Worm (Caenorhabditis elegans) whole organism, dauer: ENCODE results near the gene srh-32.

Source experiments
- unc-62 ChIP-seq: sonication (generic microtip); optimal IDR thresholded peaks from 2 replicates; lab custom pipeline; 2017; ENCODE audit warnings: missing biosample characterization, missing genetic modification reagents, missing genetic modification characterization

The srh-32 gene

DNA sequence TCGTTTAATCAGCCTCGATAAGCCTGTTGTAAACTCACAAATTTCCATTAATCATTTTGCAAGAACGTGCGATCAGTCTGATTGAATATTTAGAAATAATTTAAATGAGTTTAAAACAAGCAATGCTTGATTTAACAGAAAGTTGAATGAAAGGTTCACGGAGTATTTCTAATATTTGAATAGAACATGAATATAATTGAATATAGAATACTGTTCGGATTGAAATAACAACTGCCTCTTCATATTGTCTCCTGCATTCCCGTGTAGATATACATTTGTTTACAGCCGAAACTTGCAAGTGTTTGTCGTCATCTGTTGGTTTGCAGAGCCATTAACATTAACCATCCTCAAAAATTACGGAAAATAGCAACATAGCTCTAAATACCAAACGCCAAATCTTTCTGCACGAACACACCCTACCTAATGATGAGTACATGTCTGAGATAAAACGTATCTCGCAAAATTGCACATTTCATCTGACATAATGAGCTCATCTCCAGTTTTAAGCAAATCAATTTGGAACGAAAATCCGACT, at the start of gene srh-32, which contains the start of gene Y26G10.5:
srh-32 (plus strand) TSS at position 485 of the 535 bp plus-strand sequence.
Y26G10.5 (minus strand) TSS at position 101 of the 535 bp plus-strand sequence.
- no peak for TF ChIP-seq unc-62 (GFP tag; lab: Kevin White, UChicago)

DNA sequence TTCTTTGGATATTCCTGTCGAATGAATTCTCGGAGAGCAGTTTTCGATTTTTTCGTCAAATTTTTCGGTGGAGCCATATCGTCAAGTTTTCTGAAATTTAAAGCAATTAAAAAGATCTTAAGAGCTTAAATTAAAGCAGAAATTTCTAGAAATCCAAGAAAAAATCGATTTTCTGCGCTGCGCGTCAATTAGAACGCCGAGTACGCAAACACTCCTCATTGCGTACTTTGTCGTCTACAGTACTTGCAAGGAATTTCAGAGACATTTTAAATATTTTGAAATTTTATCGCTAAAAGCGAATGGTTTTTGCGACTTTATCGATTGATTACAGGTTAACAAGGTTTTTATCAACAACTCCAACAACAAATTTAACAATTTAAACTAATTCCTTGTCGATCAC, 45.8 kb upstream of the srh-32 start:
- TF ChIP-seq unc-62 (GFP tag; lab: Kevin White, UChicago) = no peak

DNA sequence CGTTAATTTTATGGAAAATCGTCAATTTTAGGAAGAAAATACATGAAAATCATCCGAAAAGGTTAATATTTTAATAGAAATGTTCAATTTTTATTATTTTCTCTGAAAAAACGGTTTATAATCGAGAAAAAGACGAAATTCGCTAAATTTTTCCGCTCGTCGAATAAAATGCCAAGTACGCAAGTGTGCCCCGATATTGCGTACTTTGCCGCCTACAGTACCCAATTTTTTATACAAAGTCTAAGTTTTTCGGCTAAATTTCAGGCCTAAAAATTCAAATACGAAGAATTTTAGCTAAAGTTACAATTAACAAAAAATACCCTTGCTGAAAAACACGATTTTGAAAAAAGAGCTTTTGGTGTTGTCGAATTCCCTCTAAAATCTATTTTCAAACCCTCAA, 42.2 kb upstream of the srh-32 start:
- no peak for TF ChIP-seq unc-62 (GFP tag; lab: Kevin White, UChicago)

DNA sequence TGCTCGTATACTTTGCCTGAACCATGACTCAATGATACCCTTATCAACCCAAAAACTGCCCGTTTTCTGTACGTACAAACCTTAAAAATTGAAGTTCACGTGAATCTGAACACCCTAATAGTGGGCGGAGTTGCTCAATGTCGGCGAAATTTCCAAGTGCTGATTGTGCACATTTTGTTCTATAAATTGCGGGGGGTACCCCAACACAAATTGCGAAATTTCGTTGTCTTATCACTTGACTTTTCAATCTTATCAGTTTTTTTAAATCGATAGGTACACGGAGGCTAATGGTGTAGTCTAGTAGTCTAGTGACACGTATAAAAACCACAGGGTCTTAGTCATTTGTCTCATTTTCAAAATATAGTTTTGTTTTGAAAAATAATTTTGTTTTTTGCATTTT, 41.8 kb upstream of the srh-32 start, which contains the start of gene fbxa-108:
fbxa-108 (minus strand) TSS at position 158 of the 400 bp plus-strand sequence.
- no peak for TF ChIP-seq unc-62 (GFP tag; lab: Kevin White, UChicago)

DNA sequence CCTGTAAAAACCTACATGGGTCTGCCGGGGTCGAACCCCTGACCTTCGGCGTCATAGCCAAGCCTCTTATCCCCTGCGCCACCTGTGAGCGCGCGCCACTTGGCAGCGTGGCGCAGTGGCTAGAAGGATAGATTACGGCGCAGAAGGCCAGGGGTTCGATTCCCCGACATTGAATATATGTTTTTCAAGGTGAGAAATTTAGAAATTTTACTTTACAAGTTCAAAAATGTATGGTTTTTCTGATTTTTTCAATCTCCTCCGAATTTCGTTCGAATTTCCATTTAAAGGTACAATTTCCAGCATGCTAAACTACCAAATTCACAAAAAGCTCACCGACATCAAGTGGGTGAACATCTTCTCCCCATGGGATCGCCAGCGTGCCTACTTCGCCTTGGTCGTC, 41.0 kb upstream of the srh-32 start, which contains the start of gene dgat-2:
dgat-2 (plus strand) TSS at position 301 of the 400 bp plus-strand sequence.
- no peak for TF ChIP-seq unc-62 (GFP tag; lab: Kevin White, UChicago)

DNA sequence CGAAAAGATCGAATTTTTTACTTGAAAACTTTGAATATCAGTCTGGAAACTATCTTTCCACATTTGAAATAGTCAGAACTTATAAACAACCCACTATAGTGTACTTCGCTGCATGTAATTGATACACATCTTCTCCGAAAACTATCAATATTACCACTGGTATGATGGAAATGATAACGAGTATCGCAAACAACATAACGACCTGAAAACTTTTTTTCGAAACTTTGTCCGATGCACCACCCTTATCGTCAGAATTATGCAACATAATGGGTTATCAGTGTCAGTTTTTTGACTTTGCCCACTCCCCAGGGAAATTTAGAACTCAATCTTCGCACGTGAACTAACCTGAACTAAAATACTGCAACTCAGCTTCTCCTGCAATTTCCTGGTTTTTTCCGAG, 38.8 kb upstream of the srh-32 start:
- no peak for TF ChIP-seq unc-62 (GFP tag; lab: Kevin White, UChicago)

DNA sequence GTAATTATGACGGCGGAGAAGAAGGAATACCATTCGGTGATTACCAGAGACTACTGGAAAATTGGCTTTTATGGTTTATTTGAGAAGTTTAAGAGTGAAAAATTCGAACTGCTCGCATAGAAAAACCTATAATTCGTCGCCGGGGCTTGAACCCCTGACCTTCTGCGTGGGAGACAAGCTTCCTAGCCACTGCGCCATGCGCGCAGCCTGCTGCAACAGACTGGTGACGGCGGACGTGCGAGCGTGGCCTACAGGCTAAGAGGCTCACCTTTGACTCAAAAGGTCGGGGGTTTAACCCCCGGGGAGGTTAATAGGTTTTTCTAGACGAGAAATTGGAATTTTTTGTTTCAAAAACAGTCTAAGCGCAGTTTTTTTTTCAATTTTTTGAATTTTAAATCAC, 36.6 kb upstream of the srh-32 start:
- no peak for TF ChIP-seq unc-62 (GFP tag; lab: Kevin White, UChicago)

DNA sequence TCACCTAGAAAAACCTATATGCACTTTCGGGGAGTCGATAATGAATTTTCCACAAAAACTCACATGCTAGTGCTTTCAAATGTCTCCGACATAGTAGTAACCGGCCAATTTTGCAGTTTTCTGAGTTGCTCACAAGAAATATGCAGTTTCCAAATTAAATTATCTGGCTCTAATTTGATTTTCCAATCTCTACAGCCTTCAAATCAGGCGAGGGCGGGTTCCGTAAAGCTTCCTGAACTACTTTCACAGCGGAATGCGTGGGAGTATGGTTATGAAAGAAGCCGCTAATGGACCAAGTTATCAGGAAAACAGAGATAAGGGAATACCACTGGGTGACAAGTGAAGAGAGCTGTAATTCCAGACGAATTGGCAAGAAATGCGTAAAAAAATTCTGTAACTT, 35.1 kb upstream of the srh-32 start, which contains the start of gene F59A1.11:
F59A1.11 (minus strand) TSS at position 101 of the 400 bp plus-strand sequence.
- no peak for TF ChIP-seq unc-62 (GFP tag; lab: Kevin White, UChicago)

DNA sequence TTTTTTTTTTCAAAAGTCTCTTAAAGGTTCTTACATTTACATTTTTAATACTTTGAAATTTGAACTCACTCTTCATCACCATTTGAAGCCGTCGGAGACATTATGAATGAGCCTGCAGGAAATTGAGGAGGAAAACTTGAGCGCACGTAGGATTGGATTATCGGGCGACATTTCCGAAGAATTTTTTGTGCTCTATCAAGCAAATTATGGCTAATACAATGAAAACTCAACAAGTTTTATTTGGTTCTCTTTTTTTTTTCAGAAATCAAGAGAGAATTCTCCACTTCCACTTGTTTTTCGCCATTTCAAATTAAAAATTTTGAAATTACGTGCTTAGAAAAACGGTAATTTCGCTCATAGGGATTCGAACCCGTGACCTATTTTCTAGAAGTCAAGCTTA, 33.3 kb upstream of the srh-32 start, which contains the start of gene F59A1.12:
F59A1.12 (minus strand) TSS at position 101 of the 400 bp plus-strand sequence.
- no peak for TF ChIP-seq unc-62 (GFP tag; lab: Kevin White, UChicago)

DNA sequence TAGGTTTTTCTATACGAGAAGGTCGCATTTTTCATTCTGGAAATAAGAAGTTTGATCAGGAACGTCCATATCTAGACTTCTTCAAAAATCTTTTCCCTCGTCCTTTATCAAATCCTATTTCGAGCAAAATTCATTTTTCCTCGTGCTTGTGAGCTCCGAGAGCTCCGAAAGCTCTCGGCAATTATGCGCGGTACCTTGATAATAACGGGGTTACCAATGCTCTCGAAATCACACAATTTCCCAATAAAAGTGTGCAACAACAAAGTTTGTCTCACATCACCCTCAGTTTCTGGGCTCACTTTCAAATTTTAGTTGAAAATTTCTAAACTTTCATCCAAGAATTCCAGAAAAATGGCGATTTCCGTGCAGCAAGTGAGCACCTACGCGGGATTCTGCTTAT, 32.5 kb upstream of the srh-32 start, which contains the start of gene str-89:
str-89 (plus strand) TSS at position 301 of the 400 bp plus-strand sequence.
- TF ChIP-seq unc-62 (GFP tag; lab: Kevin White, UChicago) = no peak

DNA sequence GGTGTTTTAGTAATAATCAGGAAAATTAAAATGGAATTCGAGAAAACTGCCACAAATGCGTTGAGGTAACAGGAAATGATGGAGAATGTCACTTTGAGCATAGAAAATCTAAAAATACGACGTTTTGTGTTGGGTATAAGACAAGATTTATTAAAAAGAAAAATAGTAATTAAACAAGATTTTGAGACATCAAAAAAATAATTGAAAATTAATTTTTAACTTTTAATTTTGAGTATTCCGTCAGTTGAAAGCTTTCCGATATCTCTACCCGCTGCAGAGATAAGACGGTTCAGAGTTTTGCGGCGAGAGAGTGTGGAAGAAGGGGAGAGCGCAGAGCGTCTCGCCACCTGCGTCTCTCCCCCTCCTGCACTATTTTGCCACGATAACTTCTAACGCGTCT, 27.7 kb upstream of the srh-32 start, which contains the start of gene str-93:
str-93 (minus strand) TSS at position 101 of the 400 bp plus-strand sequence.
- no peak for TF ChIP-seq unc-62 (GFP tag; lab: Kevin White, UChicago)

DNA sequence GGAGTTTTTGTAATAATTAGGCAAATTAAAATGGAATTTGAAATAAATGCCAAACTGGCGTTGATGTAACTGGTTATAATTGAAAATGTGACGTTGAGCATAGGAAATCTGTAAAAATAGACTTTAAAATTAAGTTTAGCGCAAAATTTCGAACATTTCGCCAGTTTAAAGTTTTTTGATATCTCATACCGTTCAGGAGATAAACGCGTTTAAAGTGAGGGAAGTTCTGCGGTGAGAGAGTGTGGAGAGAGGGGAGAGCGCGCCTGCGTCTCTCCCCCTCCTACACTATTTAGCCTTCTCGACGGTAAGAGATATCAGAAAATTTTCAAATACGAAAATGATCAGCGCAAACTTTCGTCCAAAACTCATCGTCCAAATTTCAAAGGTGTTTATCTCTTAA, 24.5 kb upstream of the srh-32 start, which contains the start of gene str-92:
str-92 (minus strand) TSS at position 101 of the 400 bp plus-strand sequence.
- TF ChIP-seq unc-62 (GFP tag; lab: Kevin White, UChicago) = no peak

DNA sequence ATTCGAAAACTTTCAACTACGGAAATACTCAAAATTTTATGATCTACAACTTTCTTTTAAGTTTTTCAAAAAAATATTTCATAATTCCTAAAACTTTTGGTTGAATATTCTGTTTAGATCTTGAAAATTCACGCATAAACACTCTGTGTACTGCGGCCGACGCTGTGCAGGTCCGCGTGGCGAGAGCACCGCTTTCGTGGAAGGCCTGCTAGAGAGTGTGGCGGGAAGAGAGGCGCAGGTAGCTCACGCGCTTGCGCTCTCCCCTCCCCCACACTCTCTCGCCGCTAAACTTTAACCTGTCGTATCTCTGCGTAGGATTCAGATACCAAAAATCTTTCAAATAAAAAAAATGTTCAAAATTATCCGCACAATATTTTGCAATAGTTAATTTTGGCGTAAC, 17.7 kb upstream of the srh-32 start:
- no peak for TF ChIP-seq unc-62 (GFP tag; lab: Kevin White, UChicago)

DNA sequence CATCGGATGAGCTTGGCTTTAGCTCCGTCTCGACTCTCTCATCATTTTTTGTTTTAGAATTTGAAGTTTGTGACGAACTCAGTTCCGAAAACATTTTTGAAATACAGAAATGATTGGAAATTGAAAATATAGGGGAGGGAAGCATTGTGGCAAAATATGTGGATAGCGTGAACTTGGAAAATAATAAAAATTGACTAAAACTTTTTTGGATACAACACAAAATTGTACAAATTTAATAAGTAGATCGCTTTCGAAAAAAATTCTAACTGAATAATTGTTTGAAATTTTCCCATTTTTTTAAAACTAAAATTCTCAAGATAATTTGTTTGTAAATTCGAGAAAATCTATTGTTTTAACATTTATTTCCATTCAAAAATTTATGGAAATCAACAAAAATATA, 17.2 kb upstream of the srh-32 start, which contains the start of gene F59A1.15:
F59A1.15 (minus strand) TSS at position 101 of the 400 bp plus-strand sequence.
- TF ChIP-seq unc-62 (GFP tag; lab: Kevin White, UChicago) = no peak

DNA sequence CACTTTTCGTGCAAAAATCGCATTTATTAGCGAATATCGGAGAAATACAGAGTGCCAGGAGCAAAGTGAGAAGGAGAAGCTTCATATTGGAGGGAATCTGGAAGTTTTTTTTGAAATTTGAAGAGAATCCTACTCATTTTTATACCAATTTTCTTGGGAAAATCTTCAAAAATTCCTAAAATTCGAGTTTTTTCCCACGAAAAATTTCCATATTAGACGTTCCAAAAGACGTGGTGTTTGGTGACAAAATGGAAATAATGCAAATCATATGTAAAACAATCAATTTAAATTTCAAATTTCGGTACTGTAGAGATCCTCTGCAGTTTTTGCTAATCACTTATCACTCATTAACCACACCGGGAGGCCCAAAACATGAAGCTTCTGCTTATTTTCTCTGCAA, 16.2 kb upstream of the srh-32 start, which contains the start of the genes F59A1.16 and F59A1.6:
F59A1.16 (minus strand) TSS at position 101 of the 400 bp plus-strand sequence.
F59A1.6 (plus strand) TSS at position 285 of the 400 bp plus-strand sequence.
- TF ChIP-seq unc-62 (GFP tag; lab: Kevin White, UChicago) = no peak

DNA sequence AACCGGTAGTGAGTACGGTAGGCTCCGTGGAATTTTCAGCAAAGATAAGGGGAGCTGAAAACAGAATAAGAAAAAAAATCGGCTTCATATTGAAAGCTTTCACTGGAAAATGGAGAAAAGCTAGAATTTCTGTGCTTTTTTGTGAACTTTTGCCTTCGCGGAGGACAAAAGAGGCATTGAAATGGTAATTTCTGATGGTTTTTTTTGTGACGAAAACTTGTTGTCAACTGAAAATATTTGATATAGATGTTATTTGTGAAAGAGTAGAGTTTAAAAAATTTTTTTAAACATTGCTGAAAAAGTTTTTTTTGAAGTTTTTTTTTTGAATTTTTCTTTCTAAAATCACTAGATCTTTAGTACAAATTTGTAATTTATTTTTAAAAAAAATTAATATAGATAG, 14.2 kb upstream of the srh-32 start, which contains the start of gene F59A1.18:
F59A1.18 (minus strand) TSS at position 101 of the 400 bp plus-strand sequence.
- TF ChIP-seq unc-62 (GFP tag; lab: Kevin White, UChicago) = no peak
